Fruit fly (Drosophila melanogaster) whole organism, adult: Measurements from ENCODE around the gene CG9747.

ENCODE experiments used
- CG11617 ChIP-seq: fragments of 200-800 bp; sonication (Bioruptor generic); optimal IDR thresholded peaks from 2 replicates; lab custom pipeline; 2017; ENCODE audit warnings: mild to moderate bottlenecking, missing biosample characterization, missing genetic modification reagents, missing genetic modification characterization
- CG7045 ChIP-seq: fragments of 200-800 bp; sonication (Bioruptor generic); optimal IDR thresholded peaks from 2 replicates; lab custom pipeline; 2017; ENCODE audit warnings: missing biosample characterization, mild to moderate bottlenecking, missing genetic modification characterization
- CG7101 ChIP-seq: fragments of 200-800 bp; sonication (Bioruptor generic); optimal IDR thresholded peaks from 2 replicates; lab custom pipeline; 2018; ENCODE audit warnings: missing biosample characterization, mild to moderate bottlenecking, missing genetic modification characterization, moderate library complexity
- Hr96 ChIP-seq: fragments of 200-800 bp; sonication (Bioruptor generic); optimal IDR thresholded peaks from 2 replicates; lab custom pipeline; 2016; ENCODE audit warnings: missing biosample characterization, missing genetic modification characterization
- Mnt ChIP-seq: fragments of 200-800 bp; sonication (Bioruptor generic); optimal IDR thresholded peaks from 2 replicates; lab custom pipeline; 2016; ENCODE audit warnings: missing biosample characterization, mild to moderate bottlenecking, missing genetic modification characterization
- ovo ChIP-seq: fragments of 200-800 bp; sonication (Bioruptor generic); optimal IDR thresholded peaks from 2 replicates; lab custom pipeline; 2016; ENCODE audit warnings: missing biosample characterization, missing genetic modification characterization
- tj ChIP-seq: fragments of 200-800 bp; sonication (Bioruptor generic); optimal IDR thresholded peaks from 3 replicates; lab custom pipeline; 2017; ENCODE audit warnings: missing biosample characterization, mild to moderate bottlenecking, missing genetic modification characterization, moderate library complexity
- toe ChIP-seq: fragments of 200-800 bp; sonication (Bioruptor generic); optimal IDR thresholded peaks from 2 replicates; lab custom pipeline; 2016; ENCODE audit warnings: missing biosample characterization, missing genetic modification characterization

DNA sequence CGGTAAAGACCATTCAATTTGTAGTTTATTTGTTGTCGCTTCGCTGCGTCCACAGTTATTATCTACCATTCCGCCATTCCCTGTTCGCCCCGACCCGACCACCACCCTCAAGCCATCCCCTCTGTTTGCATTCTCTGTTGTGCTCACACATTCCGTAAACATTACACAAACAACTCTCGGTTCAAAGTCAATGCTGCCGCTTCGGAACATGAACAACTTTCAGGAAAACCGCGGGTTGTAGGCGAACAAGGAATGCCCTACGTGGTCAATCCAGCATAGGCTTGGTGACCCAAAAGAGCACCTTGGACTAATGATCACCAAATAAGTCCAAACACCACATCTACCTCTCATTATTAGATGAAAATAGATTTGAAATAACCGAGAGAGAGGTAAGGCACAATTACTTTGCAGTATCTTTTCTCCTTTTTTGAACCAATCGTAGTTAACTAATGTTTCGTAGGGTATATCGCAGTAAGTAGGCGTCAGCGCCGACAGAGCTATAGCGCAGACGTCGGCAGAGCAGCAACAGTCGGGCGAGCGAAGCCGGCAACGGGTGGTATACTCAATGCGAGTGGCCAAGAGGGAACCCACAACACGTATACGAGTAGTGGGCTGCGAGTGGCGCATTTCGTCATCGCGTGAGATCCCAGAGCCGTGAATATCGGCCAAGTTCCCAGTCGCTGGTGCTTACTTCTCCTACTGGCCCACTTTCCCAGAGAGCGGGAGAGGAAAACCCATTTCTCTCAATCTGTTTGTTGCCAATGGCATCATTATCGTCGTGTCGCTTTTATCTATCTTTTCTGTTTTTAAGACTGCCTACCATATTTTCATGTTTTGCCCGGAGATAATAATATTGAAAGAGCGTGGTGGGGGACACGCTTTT is 12.3 kb upstream of the CG9747 start:
- TF ChIP-seq toe: peak; percentile 91
- TF ChIP-seq CG11617 (GFP tag; lab: Kevin White, UChicago): peak; percentile 91
- TF ChIP-seq Mnt (GFP tag; lab: Kevin White, UChicago): peak; percentile 71
- peak; percentile 85 for TF ChIP-seq CG7101 (tag; lab: Kevin White, UChicago)
- peak; percentile 34 for TF ChIP-seq ovo
- TF ChIP-seq CG7045 (GFP tag; lab: Kevin White, UChicago): peak; percentile 90
- peak; percentile 57 for TF ChIP-seq tj (GFP tag; lab: Kevin White, UChicago)
- TF ChIP-seq Hr96 (GFP tag; lab: Kevin White, UChicago): peak; percentile 94
